Fruit fly (Drosophila melanogaster) whole organism, embryonic: Measurements from ENCODE around the gene St2.

ENCODE experiments used
- Atf6 ChIP-seq: fragments of 200-800 bp; sonication (Bioruptor generic); IDR thresholded peaks from 2 replicates; pipeline ENCODE4 v1.3.6; 2022; ENCODE audit warnings: missing biosample characterization, missing genetic modification characterization
- CG10147 ChIP-seq: fragments of 200-800 bp; sonication (Bioruptor generic); optimal IDR thresholded peaks from 2 replicates; lab custom pipeline; 2019; ENCODE audit warnings: missing biosample characterization, mild to moderate bottlenecking, missing genetic modification characterization, moderate library complexity
- CG10274 ChIP-seq: fragments of 200-800 bp; sonication (Bioruptor generic); optimal IDR thresholded peaks from 3 replicates; lab custom pipeline; 2017; ENCODE audit warnings: missing biosample characterization, mild to moderate bottlenecking, missing genetic modification characterization
- CG11398 ChIP-seq: fragments of 200-800 bp; sonication (Bioruptor generic); optimal IDR thresholded peaks from 2 replicates; lab custom pipeline; 2016; ENCODE audit warnings: missing biosample characterization, missing genetic modification characterization
- CG11504 ChIP-seq: fragments of 200-800 bp; sonication (Bioruptor generic); optimal IDR thresholded peaks from 3 replicates; lab custom pipeline; 2019; ENCODE audit warnings: missing biosample characterization, mild to moderate bottlenecking, missing genetic modification characterization, moderate library complexity
- CG13624 ChIP-seq: fragments of 200-800 bp; sonication (Bioruptor generic); optimal IDR thresholded peaks from 2 replicates; lab custom pipeline; 2016; ENCODE audit warnings: missing biosample characterization, missing genetic modification characterization
- CG14667 ChIP-seq: fragments of 200-800 bp; sonication (Bioruptor generic); IDR thresholded peaks from 2 replicates; pipeline ENCODE4 v1.3.6; 2022; ENCODE audit warnings: missing biosample characterization, missing genetic modification characterization
- CG15073 ChIP-seq: fragments of 200-800 bp; sonication (Bioruptor generic); optimal IDR thresholded peaks from 2 replicates; lab custom pipeline; 2016; ENCODE audit warnings: missing biosample characterization, missing genetic modification characterization
- CG1529 ChIP-seq: fragments of 200-800 bp; sonication (Bioruptor generic); optimal IDR thresholded peaks from 3 replicates; lab custom pipeline; 2018; ENCODE audit warnings: missing biosample characterization, missing genetic modification characterization
- CG1603 ChIP-seq: fragments of 200-800 bp; sonication (Bioruptor generic); optimal IDR thresholded peaks from 2 replicates; lab custom pipeline; 2019; ENCODE audit warnings: missing biosample characterization, mild to moderate bottlenecking, missing genetic modification characterization, moderate library complexity
- CG16863 ChIP-seq: fragments of 200-800 bp; sonication (Bioruptor generic); optimal IDR thresholded peaks from 3 replicates; lab custom pipeline; 2016; ENCODE audit warnings: missing biosample characterization, missing genetic modification characterization
- CG18011 ChIP-seq: fragments of 200-800 bp; sonication (Bioruptor generic); optimal IDR thresholded peaks from 2 replicates; lab custom pipeline; 2017; ENCODE audit warnings: missing biosample characterization, missing genetic modification characterization, mild to moderate bottlenecking, moderate library complexity, missing genotype
- CG2129 ChIP-seq: fragments of 200-800 bp; sonication (Bioruptor generic); IDR thresholded peaks from 2 replicates; pipeline ENCODE4 v1.3.6; 2022; ENCODE audit warnings: missing biosample characterization, missing genetic modification characterization; ENCODE audit not compliant: partially characterized antibody
- CG2889 ChIP-seq: fragments of 200-800 bp; sonication (Bioruptor generic); IDR thresholded peaks from 3 replicates; pipeline ENCODE4 v1.3.6; 2022; ENCODE audit warnings: missing biosample characterization, missing genetic modification characterization
- CG31365 ChIP-seq: fragments of 200-800 bp; sonication (Bioruptor generic); optimal IDR thresholded peaks from 2 replicates; lab custom pipeline; 2018; ENCODE audit warnings: missing biosample characterization, mild to moderate bottlenecking, missing genetic modification characterization
- CG42726 ChIP-seq: fragments of 200-800 bp; sonication (Bioruptor generic); IDR thresholded peaks from 2 replicates; pipeline ENCODE4 v1.3.6; 2022; ENCODE audit warnings: missing biosample characterization, missing genetic modification characterization; ENCODE audit not compliant: partially characterized antibody
- CG8089 ChIP-seq: fragments of 200-800 bp; sonication (Bioruptor generic); optimal IDR thresholded peaks from 3 replicates; lab custom pipeline; 2016; ENCODE audit warnings: missing biosample characterization, missing genetic modification characterization
- CG8924 ChIP-seq: fragments of 200-800 bp; optimal IDR thresholded peaks from 3 replicates; lab custom pipeline; 2019; ENCODE audit warnings: missing biosample characterization, mild to moderate bottlenecking, missing genetic modification characterization, moderate library complexity
- CG9609 ChIP-seq: fragments of 200-800 bp; sonication (Bioruptor generic); optimal IDR thresholded peaks from 3 replicates; lab custom pipeline; 2016; ENCODE audit warnings: missing biosample characterization, missing genetic modification characterization
- CG9727 ChIP-seq: fragments of 200-800 bp; sonication (Bioruptor generic); optimal IDR thresholded peaks from 3 replicates; lab custom pipeline; 2017; ENCODE audit warnings: missing biosample characterization, mild to moderate bottlenecking, missing genetic modification characterization
- CG9932 ChIP-seq: fragments of 200-800 bp; sonication (Bioruptor generic); IDR thresholded peaks from 2 replicates; pipeline ENCODE4 v1.3.6; 2022; ENCODE audit warnings: missing biosample characterization, missing genetic modification characterization
- Fer3 ChIP-seq: fragments of 200-800 bp; sonication (Bioruptor generic); optimal IDR thresholded peaks from 2 replicates; lab custom pipeline; 2018; ENCODE audit warnings: missing biosample characterization, mild to moderate bottlenecking, missing genetic modification characterization, moderate library complexity
- Gsc ChIP-seq: fragments of 200-800 bp; sonication (Bioruptor generic); IDR thresholded peaks from 2 replicates; pipeline ENCODE4 v1.3.6; 2022; ENCODE audit warnings: missing biosample characterization, missing genetic modification characterization
- HHEX ChIP-seq: fragments of 200-800 bp; sonication (Bioruptor generic); optimal IDR thresholded peaks from 3 replicates; lab custom pipeline; 2017; ENCODE audit warnings: missing biosample characterization, mild to moderate bottlenecking, missing genetic modification characterization, missing genetic modification reagents
- Hand ChIP-seq: fragments of 200-800 bp; sonication (Bioruptor generic); optimal IDR thresholded peaks from 2 replicates; lab custom pipeline; 2017; ENCODE audit warnings: mild to moderate bottlenecking, missing biosample characterization, missing genetic modification reagents, missing genetic modification characterization
- Hr51 ChIP-seq, 2 experiments: fragments of 200-800 bp; sonication (Bioruptor generic); optimal IDR thresholded peaks; 2 replicates in 1 of 2; 3 replicates in 1 of 2; lab custom pipeline; 2016 to 2018; ENCODE audit warnings: missing biosample characterization in 2 of 2, missing genetic modification characterization in 2 of 2, mild to moderate bottlenecking in 1 of 2, moderate library complexity in 1 of 2
- Kr ChIP-seq: fragments of 200-800 bp; sonication (Bioruptor generic); optimal IDR thresholded peaks from 2 replicates; lab custom pipeline; 2017; ENCODE audit warnings: missing biosample characterization, mild to moderate bottlenecking, missing genetic modification characterization
- Mes4 ChIP-seq: fragments of 200-800 bp; sonication (Bioruptor generic); optimal IDR thresholded peaks from 2 replicates; lab custom pipeline; 2016; ENCODE audit warnings: missing biosample characterization, missing genetic modification characterization
- PHDP ChIP-seq: fragments of 200-800 bp; sonication (Bioruptor generic); optimal IDR thresholded peaks from 3 replicates; lab custom pipeline; 2018; ENCODE audit warnings: missing biosample characterization, mild to moderate bottlenecking, missing genetic modification characterization, moderate library complexity
- Ravus ChIP-seq: fragments of 200-800 bp; sonication (Bioruptor generic); IDR thresholded peaks from 2 replicates; pipeline ENCODE4 v1.3.6; 2022; ENCODE audit warnings: missing biosample characterization, missing genetic modification characterization
- Rfx ChIP-seq: fragments of 200-800 bp; sonication (Bioruptor generic); IDR thresholded peaks from 2 replicates; pipeline ENCODE4 v1.3.6; 2022; ENCODE audit warnings: missing biosample characterization, missing genetic modification characterization
- Taf1 ChIP-seq: fragments of 200-800 bp; sonication (Bioruptor generic); IDR thresholded peaks from 2 replicates; pipeline ENCODE4 v1.3.6; 2022; ENCODE audit warnings: missing biosample characterization, missing genetic modification characterization
- Vsx1 ChIP-seq: fragments of 200-800 bp; sonication (Bioruptor generic); optimal IDR thresholded peaks from 2 replicates; lab custom pipeline; 2017; ENCODE audit warnings: missing biosample characterization, mild to moderate bottlenecking, missing genetic modification characterization, missing genetic modification reagents
- cg ChIP-seq: fragments of 200-800 bp; sonication (Bioruptor generic); optimal IDR thresholded peaks from 3 replicates; lab custom pipeline; 2019; ENCODE audit warnings: missing biosample characterization, mild to moderate bottlenecking, missing genetic modification characterization, moderate library complexity
- da ChIP-seq: fragments of 200-800 bp; sonication (Bioruptor generic); optimal IDR thresholded peaks from 2 replicates; lab custom pipeline; 2016; ENCODE audit warnings: missing biosample characterization, missing genetic modification characterization
- eve ChIP-seq, 2 experiments: fragments of >200 bp; optimal IDR thresholded peaks; 2 replicates each; lab custom pipeline; 2017; ENCODE audit warnings: missing biosample characterization in 2 of 2, missing genetic modification characterization in 2 of 2
- fd3F ChIP-seq: fragments of 200-800 bp; sonication (Bioruptor generic); optimal IDR thresholded peaks from 2 replicates; lab custom pipeline; 2018; ENCODE audit warnings: missing biosample characterization, mild to moderate bottlenecking, missing genetic modification characterization, moderate library complexity
- gcm ChIP-seq: fragments of 200-800 bp; sonication (Bioruptor generic); optimal IDR thresholded peaks from 2 replicates; lab custom pipeline; 2019; ENCODE audit warnings: missing biosample characterization, mild to moderate bottlenecking, missing genetic modification characterization, moderate library complexity
- gfzf ChIP-seq: fragments of 200-800 bp; sonication (Bioruptor generic); optimal IDR thresholded peaks from 2 replicates; lab custom pipeline; 2016; ENCODE audit warnings: missing biosample characterization, mild to moderate bottlenecking, missing genetic modification characterization, moderate library complexity
- ham ChIP-seq: fragments of 200-800 bp; sonication (Bioruptor generic); IDR thresholded peaks from 2 replicates; pipeline ENCODE4 v1.3.6; 2022; ENCODE audit warnings: missing biosample characterization, missing genetic modification characterization
- pho ChIP-seq: fragments of 200-800 bp; sonication (Bioruptor generic); optimal IDR thresholded peaks from 2 replicates; lab custom pipeline; 2016; ENCODE audit warnings: missing biosample characterization, missing genetic modification characterization
- row ChIP-seq: fragments of 200-800 bp; sonication (Bioruptor generic); IDR thresholded peaks from 3 replicates; pipeline ENCODE4 v1.3.6; 2022; ENCODE audit warnings: missing biosample characterization, missing genetic modification characterization
- run ChIP-seq: fragments of 200-800 bp; sonication (Bioruptor generic); optimal IDR thresholded peaks from 3 replicates; lab custom pipeline; 2018; ENCODE audit warnings: missing biosample characterization, mild to moderate bottlenecking, missing genetic modification characterization
- scrt ChIP-seq: fragments of 200-800 bp; sonication (Bioruptor generic); optimal IDR thresholded peaks from 2 replicates; lab custom pipeline; 2018; ENCODE audit warnings: missing biosample characterization, mild to moderate bottlenecking, missing genetic modification characterization, moderate library complexity
- sens ChIP-seq: fragments of 200-800 bp; sonication (Bioruptor generic); peaks from one replicate; lab custom pipeline; 2016; ENCODE audit warnings: missing biosample characterization, missing genetic modification characterization
- sens-2 ChIP-seq: fragments of 200-800 bp; sonication (Bioruptor generic); IDR thresholded peaks from 2 replicates; pipeline ENCODE4 v1.3.6; 2022; ENCODE audit warnings: missing biosample characterization, missing genetic modification characterization
- tio ChIP-seq: fragments of 200-800 bp; sonication (Bioruptor generic); optimal IDR thresholded peaks from 2 replicates; lab custom pipeline; 2017; ENCODE audit warnings: missing biosample characterization, missing genetic modification characterization, inconsistent platforms
- unc-4 ChIP-seq: fragments of 200-800 bp; sonication (Bioruptor generic); IDR thresholded peaks from 2 replicates; pipeline ENCODE4 v1.3.6; 2022; ENCODE audit warnings: missing biosample characterization, missing genetic modification characterization; ENCODE audit not compliant: partially characterized antibody
- vvl ChIP-seq: fragments of 200-800 bp; sonication (Bioruptor generic); IDR thresholded peaks from 2 replicates; pipeline ENCODE4 v1.3.6; 2022; ENCODE audit warnings: missing biosample characterization, missing genetic modification characterization
- z ChIP-seq: fragments of 200-800 bp; sonication (Bioruptor generic); IDR thresholded peaks from 3 replicates; pipeline ENCODE4 v1.3.6; 2022; ENCODE audit warnings: missing biosample characterization, missing genetic modification characterization
- zen ChIP-seq: fragments of 200-800 bp; sonication (Bioruptor generic); optimal IDR thresholded peaks from 3 replicates; lab custom pipeline; 2018; ENCODE audit warnings: missing biosample characterization, mild to moderate bottlenecking, missing genetic modification characterization, moderate library complexity

Gene St2

dm6 chr3R:9227330-9227729, 24.3 kb upstream of the St2 start (continued):
- no peak for TF ChIP-seq Hand
- peak; percentile 77 for TF ChIP-seq CG8924 (tag; lab: Kevin White, UChicago)
- peak; percentile 90 for TF ChIP-seq Rfx (GFP tag; lab: Robert Waterston, UW)
- peak; percentile 85 for TF ChIP-seq CG11504 (tag; lab: Kevin White, UChicago)
- no peak for TF ChIP-seq CG8089 (GFP tag; lab: Kevin White, UChicago)
- no peak for TF ChIP-seq CG1529 (GFP tag; lab: Kevin White, UChicago)
- no peak for TF ChIP-seq CG13624 (GFP tag; lab: Kevin White, UChicago)
- no peak for TF ChIP-seq Gsc (GFP tag; lab: Robert Waterston, UW)
- peak; percentile 49 for TF ChIP-seq run (tag; lab: Kevin White, UChicago)
- peak; percentile 67 for TF ChIP-seq Taf1 (GFP tag; lab: Robert Waterston, UW)
- peak in 1 of 2 experiments; percentile 62 for TF ChIP-seq eve (GFP tag; optimal IDR thresholded peaks at IDR 0.05; lab: Kevin White, UChicago)
- peak; percentile 70 for TF ChIP-seq CG10147 (GFP tag; lab: Kevin White, UChicago)
- TF ChIP-seq zen (tag; lab: Kevin White, UChicago) = peak; percentile 25
- TF ChIP-seq sens (GFP tag; lab: Kevin White, UChicago) = no peak
- peak; percentile 85 for TF ChIP-seq row (GFP tag; lab: Robert Waterston, UW)
- no peak for TF ChIP-seq CG15073 (GFP tag; lab: Kevin White, UChicago)
- no peak for TF ChIP-seq z (GFP tag; lab: Robert Waterston, UW)
- peak; percentile 72 for TF ChIP-seq Fer3 (tag; lab: Kevin White, UChicago)
- TF ChIP-seq pho (GFP tag; lab: Kevin White, UChicago) = no peak
- no peak for TF ChIP-seq da
- TF ChIP-seq gcm (GFP tag; lab: Kevin White, UChicago) = peak; percentile 7
- no peak for TF ChIP-seq Vsx1 (GFP tag; lab: Kevin White, UChicago)
- peak; percentile 65; the same call in 1 of the 2 replicates for TF ChIP-seq vvl
- no peak for TF ChIP-seq Kr
- peak; percentile 51 for TF ChIP-seq Ravus (GFP tag; lab: Robert Waterston, UW)
- peak; percentile 17 for TF ChIP-seq CG18011 (GFP tag; lab: Kevin White, UChicago)
- TF ChIP-seq CG2889 (GFP tag; lab: Robert Waterston, UW) = peak; percentile 58; the same call in 2 of the 3 replicates
- TF ChIP-seq unc-4 = no peak
- peak; percentile 81 for TF ChIP-seq PHDP (tag; lab: Kevin White, UChicago)
- no peak for TF ChIP-seq CG31365 (tag; lab: Kevin White, UChicago)
- TF ChIP-seq CG11398 (GFP tag; lab: Kevin White, UChicago) = no peak
- TF ChIP-seq ham (GFP tag; lab: Robert Waterston, UW) = no peak
- peak; percentile 1 to 87 for TF ChIP-seq Hr51 (GFP tag; optimal IDR thresholded peaks at IDR 0.05; lab: Kevin White, UChicago)
- no peak for TF ChIP-seq cg
- TF ChIP-seq scrt (GFP tag; lab: Kevin White, UChicago) = peak; percentile 40
- TF ChIP-seq CG14667 (GFP tag; lab: Robert Waterston, UW) = peak; percentile 67
- TF ChIP-seq sens-2 (GFP tag; lab: Robert Waterston, UW) = no peak
- peak; percentile 80 for TF ChIP-seq HHEX (GFP tag; lab: Kevin White, UChicago)
- TF ChIP-seq CG9932 (GFP tag; lab: Robert Waterston, UW) = peak; percentile 81
- TF ChIP-seq CG9727 (GFP tag; lab: Kevin White, UChicago) = peak; percentile 79
- TF ChIP-seq CG1603 (tag; lab: Kevin White, UChicago) = peak; percentile 8
- TF ChIP-seq tio = peak; percentile 36
- TF ChIP-seq CG16863 = no peak
- TF ChIP-seq CG2129 (GFP tag; lab: Robert Waterston, UW) = no peak
- no peak for TF ChIP-seq CG9609
- no peak for TF ChIP-seq gfzf (GFP tag; lab: Kevin White, UChicago)
- peak; percentile 83 for TF ChIP-seq Atf6 (GFP tag; lab: Robert Waterston, UW)
- TF ChIP-seq CG42726 = no peak
- TF ChIP-seq Mes4 = no peak
- TF ChIP-seq CG10274 (GFP tag; lab: Kevin White, UChicago) = peak; percentile 98
- peak; percentile 74 for TF ChIP-seq fd3F (GFP tag; lab: Kevin White, UChicago)
